Worm (Caenorhabditis elegans) whole organism, L1 larva: ENCODE results near the gene athp-2.

ENCODE experiments used
- C16A3.4 ChIP-seq: fragments of 150-350 bp; optimal IDR thresholded peaks from 2 replicates; lab custom pipeline; 2014; ENCODE audit warnings: missing biosample characterization, missing genetic modification characterization
- C34B4.2 ChIP-seq: sonication (generic microtip); optimal IDR thresholded peaks from 2 replicates; lab custom pipeline; 2017; ENCODE audit warnings: mild to moderate bottlenecking, missing genetic modification characterization, missing compliant biosample characterization
- Y116A8C.19 ChIP-seq: sonication (generic microtip); optimal IDR thresholded peaks from 2 replicates; lab custom pipeline; 2016; ENCODE audit warnings: missing compliant biosample characterization, missing genetic modification characterization, borderline replicate concordance
- aly-2 ChIP-seq: fragments of 150-350 bp; optimal IDR thresholded peaks from 2 replicates; lab custom pipeline; 2014; ENCODE audit warnings: missing biosample characterization, missing genetic modification characterization
- ama-1 ChIP-seq: fragments of 150-350 bp; optimal IDR thresholded peaks from 2 replicates; lab custom pipeline; 2014
- blmp-1 ChIP-seq: fragments of 150-350 bp; optimal IDR thresholded peaks from 2 replicates; lab custom pipeline; 2014; ENCODE audit warnings: missing biosample characterization, missing genetic modification characterization
- ceh-63 ChIP-seq: fragments of 200-800 bp; sonication (Bioruptor generic); optimal IDR thresholded peaks from 2 replicates; lab custom pipeline; 2018; ENCODE audit warnings: mild to moderate bottlenecking, missing genetic modification characterization, missing compliant biosample characterization
- ceh-8 ChIP-seq: fragments of 200-800 bp; sonication (Bioruptor generic); optimal IDR thresholded peaks from 2 replicates; lab custom pipeline; 2018; ENCODE audit warnings: mild to moderate bottlenecking, missing genetic modification characterization, moderate library complexity, missing compliant biosample characterization
- ceh-82 ChIP-seq, 3 experiments: fragments of 150-350 bp in 1 of 3; sonication (generic microtip) in 2 of 3; optimal IDR thresholded peaks; 2 replicates each; lab custom pipeline; 2014 to 2017; ENCODE audit warnings: missing biosample characterization in 3 of 3, missing genetic modification characterization in 3 of 3
- ceh-88 ChIP-seq: fragments of 200-800 bp; sonication (Bioruptor generic); IDR thresholded peaks from 2 replicates; pipeline ENCODE4 v1.3.6; 2022; ENCODE audit warnings: missing genetic modification characterization, missing compliant biosample characterization
- ces-1 ChIP-seq: fragments of 150-350 bp; optimal IDR thresholded peaks from 2 replicates; lab custom pipeline; 2014; ENCODE audit warnings: missing biosample characterization, missing genetic modification reagents, missing genetic modification characterization
- egl-13 ChIP-seq: sonication (generic microtip); optimal IDR thresholded peaks from 2 replicates; lab custom pipeline; 2016; ENCODE audit warnings: missing genotype, missing genetic modification reagents, missing genetic modification characterization, missing compliant biosample characterization
- egl-27 ChIP-seq, 2 experiments: fragments of 150-350 bp in 1 of 2; sonication (generic microtip); optimal IDR thresholded peaks; 3 replicates each; lab custom pipeline; 2017 to 2018; ENCODE audit warnings: missing biosample characterization in 2 of 2, missing genetic modification characterization in 2 of 2, missing genetic modification reagents in 2 of 2
- elt-3 ChIP-seq, 6 experiments: fragments of 150-350 bp in 1 of 6; sonication (generic microtip); optimal IDR thresholded peaks; 2 replicates each; lab custom pipeline; 2017 to 2018; ENCODE audit warnings: missing biosample characterization in 6 of 6, missing genetic modification characterization in 6 of 6, inconsistent platforms in 1 of 6
- fkh-4 ChIP-seq: sonication (generic microtip); optimal IDR thresholded peaks from 2 replicates; lab custom pipeline; 2016; ENCODE audit warnings: missing compliant biosample characterization, missing genetic modification characterization, borderline replicate concordance
- hlh-17 ChIP-seq: fragments of 200-800 bp; sonication (Bioruptor generic); optimal IDR thresholded peaks from 2 replicates; lab custom pipeline; 2018; ENCODE audit warnings: missing genetic modification characterization, mild to moderate bottlenecking, missing compliant biosample characterization, moderate library complexity, borderline replicate concordance
- hpl-2 ChIP-seq: fragments of 150-350 bp; optimal IDR thresholded peaks from 2 replicates; lab custom pipeline; 2014; ENCODE audit warnings: missing biosample characterization, missing genetic modification reagents, missing genetic modification characterization
- irx-1 ChIP-seq: sonication (generic microtip); optimal IDR thresholded peaks from 2 replicates; lab custom pipeline; 2016; ENCODE audit warnings: missing genetic modification characterization, missing compliant biosample characterization
- lin-15B ChIP-seq: fragments of 150-350 bp; sonication (generic microtip); optimal IDR thresholded peaks from 3 replicates; lab custom pipeline; 2014; ENCODE audit warnings: missing biosample characterization, missing genetic modification characterization
- lir-3 ChIP-seq: sonication (generic microtip); optimal IDR thresholded peaks from 2 replicates; lab custom pipeline; 2016; ENCODE audit warnings: mild to moderate bottlenecking, missing genetic modification characterization, moderate library complexity, missing compliant biosample characterization; ENCODE audit not compliant: poor library complexity
- mdl-1 ChIP-seq, 2 experiments: fragments of 150-350 bp; optimal IDR thresholded peaks; 2 replicates each; lab custom pipeline; 2014 to 2017; ENCODE audit warnings: missing biosample characterization in 2 of 2, missing genetic modification characterization in 2 of 2, inconsistent platforms in 1 of 2
- mef-2 ChIP-seq: fragments of 150-350 bp; optimal IDR thresholded peaks from 2 replicates; lab custom pipeline; 2014; ENCODE audit warnings: missing biosample characterization, missing genetic modification characterization
- nhr-11 ChIP-seq: fragments of 150-350 bp; optimal IDR thresholded peaks from 2 replicates; lab custom pipeline; 2014; ENCODE audit warnings: missing biosample characterization, missing genetic modification characterization
- nhr-12 ChIP-seq: sonication (generic microtip); optimal IDR thresholded peaks from 2 replicates; lab custom pipeline; 2017; ENCODE audit warnings: missing biosample characterization, missing genetic modification characterization
- nhr-20 ChIP-seq: sonication (generic microtip); optimal IDR thresholded peaks from 2 replicates; lab custom pipeline; 2016; ENCODE audit warnings: mild to moderate bottlenecking, missing genetic modification characterization, missing compliant biosample characterization
- nhr-28 ChIP-seq: fragments of 150-350 bp; optimal IDR thresholded peaks from 2 replicates; lab custom pipeline; 2014; ENCODE audit warnings: missing biosample characterization, missing genetic modification characterization
- nhr-71 ChIP-seq: sonication (generic microtip); optimal IDR thresholded peaks from 2 replicates; lab custom pipeline; 2016; ENCODE audit warnings: mild to moderate bottlenecking, missing genetic modification characterization, moderate library complexity, missing compliant biosample characterization
- nhr-76 ChIP-seq: sonication (generic microtip); optimal IDR thresholded peaks from 2 replicates; lab custom pipeline; 2017; ENCODE audit warnings: missing biosample characterization, missing genetic modification characterization
- nhr-85 ChIP-seq: sonication (generic microtip); peaks from one replicate; lab custom pipeline; 2016; ENCODE audit warnings: missing genetic modification characterization, inconsistent platforms, missing compliant biosample characterization
- pag-3 ChIP-seq: sonication (generic microtip); optimal IDR thresholded peaks from 2 replicates; lab custom pipeline; 2017; ENCODE audit warnings: missing genetic modification characterization, mild to moderate bottlenecking, missing compliant biosample characterization, antibody characterized with exemption, borderline replicate concordance; ENCODE audit not compliant: insufficient read depth
- pqm-1 ChIP-seq: sonication (generic microtip); optimal IDR thresholded peaks from 3 replicates; lab custom pipeline; 2017; ENCODE audit warnings: missing biosample characterization, missing genetic modification characterization
- rnt-1 ChIP-seq: sonication (generic microtip); optimal IDR thresholded peaks from 2 replicates; lab custom pipeline; 2016; ENCODE audit warnings: mild to moderate bottlenecking, missing genetic modification characterization, moderate library complexity, missing compliant biosample characterization
- snpc-4 ChIP-seq: fragments of 150-350 bp; optimal IDR thresholded peaks from 2 replicates; lab custom pipeline; 2014; ENCODE audit warnings: missing biosample characterization, missing genetic modification characterization
- sox-4 ChIP-seq: sonication (generic microtip); optimal IDR thresholded peaks from 2 replicates; lab custom pipeline; 2016; ENCODE audit warnings: missing genetic modification characterization, missing compliant biosample characterization
- sptf-1 ChIP-seq: fragments of 150-350 bp; optimal IDR thresholded peaks from 2 replicates; lab custom pipeline; 2014; ENCODE audit warnings: missing biosample characterization, missing genetic modification characterization
- tbx-2 ChIP-seq: sonication (generic microtip); optimal IDR thresholded peaks from 2 replicates; lab custom pipeline; 2016; ENCODE audit warnings: missing genetic modification characterization, missing compliant biosample characterization
- tlp-1 ChIP-seq: fragments of 150-350 bp; optimal IDR thresholded peaks from 2 replicates; lab custom pipeline; 2014; ENCODE audit warnings: missing biosample characterization, missing genetic modification characterization
- unc-86 ChIP-seq: sonication (generic microtip); optimal IDR thresholded peaks from 2 replicates; lab custom pipeline; 2016; ENCODE audit warnings: missing genetic modification characterization, missing compliant biosample characterization
- unc-98 ChIP-seq: fragments of 200-800 bp; sonication (Bioruptor generic); IDR thresholded peaks from 2 replicates; pipeline ENCODE4 v1.3.6; 2022; ENCODE audit warnings: missing genetic modification characterization, missing compliant biosample characterization
- vab-15 ChIP-seq: sonication (generic microtip); optimal IDR thresholded peaks from 2 replicates; lab custom pipeline; 2017; ENCODE audit warnings: missing genotype, mild to moderate bottlenecking, missing genetic modification characterization, missing compliant biosample characterization
- zip-4 ChIP-seq: fragments of 200-800 bp; sonication (Bioruptor generic); optimal IDR thresholded peaks from 2 replicates; lab custom pipeline; 2018; ENCODE audit warnings: mild to moderate bottlenecking, missing genetic modification characterization, moderate library complexity, missing compliant biosample characterization
- ztf-11 ChIP-seq, 2 experiments: sonication (generic microtip); optimal IDR thresholded peaks; 2 replicates each; lab custom pipeline; 2016 to 2017; ENCODE audit warnings: missing genetic modification characterization in 2 of 2, missing biosample characterization in 1 of 2, missing compliant biosample characterization in 1 of 2

The athp-2 gene

ce11 chrII:4299227-4299703 is 40.7 kb upstream of the athp-2 start, which contains the start of gene sco-1 (continued):
- TF ChIP-seq lin-15B (tag; lab: Kevin White, UChicago): peak; percentile 95
- TF ChIP-seq C16A3.4: peak; percentile 93
- peak; percentile 96 for TF ChIP-seq ceh-8 (GFP tag; lab: Kevin White, UChicago)
- peak; percentile 97 to 98 (median 98) for TF ChIP-seq ceh-82 (tag; optimal IDR thresholded peaks at IDR 0.05; lab: Kevin White, UChicago)
- peak; percentile 99 for TF ChIP-seq fkh-4 (tag; lab: Kevin White, UChicago)
- peak in 1 of 2 experiments; percentile 98 for TF ChIP-seq ztf-11 (tag; optimal IDR thresholded peaks at IDR 0.05; lab: Kevin White, UChicago)
- peak; percentile 79 for TF ChIP-seq blmp-1
- TF ChIP-seq rnt-1 (tag; lab: Kevin White, UChicago): peak; percentile 100
- peak; percentile 33 for TF ChIP-seq ces-1 (GFP tag; lab: Kevin White, UChicago)
- TF ChIP-seq, all 84 proteins: peak for 75

ce11 chrII:4301307-4301706 is 38.7 kb upstream of the athp-2 start, which contains the start of gene gtf-2F1:
Gene gtf-2F1 (plus strand): TSS chrII:4301607.
- TF ChIP-seq ama-1 (lab: Kevin White, UChicago) (no peak), ceh-88 (GFP tag; lab: Robert Waterston, UW) (no peak), vab-15 (tag; lab: Kevin White, UChicago) (no peak), unc-86 (tag; lab: Kevin White, UChicago) (no peak), pag-3 (tag; lab: Kevin White, UChicago) (no peak), nhr-71 (no peak), aly-2 (no peak), elt-3 (tag; optimal IDR thresholded peaks at IDR 0.05; lab: Kevin White, UChicago) (no peak), hlh-17 (GFP tag; lab: Kevin White, UChicago) (no peak), egl-13 (tag; lab: Kevin White, UChicago) (no peak), pqm-1 (no peak), nhr-85 (no peak), lir-3 (no peak), tlp-1 (no peak), Y116A8C.19 (no peak), hpl-2 (GFP tag; lab: Kevin White, UChicago) (no peak)

ce11 chrII:4306921-4307630 is 32.9 kb upstream of the athp-2 start, which contains the start of gene Y52E8A.3:
Gene Y52E8A.3 (minus strand): TSS chrII:4306971.
- TF ChIP-seq pqm-1 (no peak), lir-3 (no peak), egl-27 (tag; optimal IDR thresholded peaks at IDR 0.05; lab: Kevin White, UChicago) (no peak), C34B4.2 (tag; lab: Kevin White, UChicago) (no peak), mdl-1 (tag; optimal IDR thresholded peaks at IDR 0.05; lab: Kevin White, UChicago) (no peak), mef-2 (tag; lab: Kevin White, UChicago) (no peak), nhr-12 (tag; lab: Kevin White, UChicago) (no peak), nhr-28 (no peak), nhr-76 (tag; lab: Kevin White, UChicago) (no peak), ceh-63 (GFP tag; lab: Kevin White, UChicago) (no peak)

- TF ChIP-seq tlp-1: no peak
These were observed 27.9 kb upstream of the athp-2 start, which contains the start of gene plep-1 for ce11 chrII:4312115-4312514. Gene plep-1 (minus strand): TSS chrII:4312215.

ce11 chrII:4316011-4316410 is 24.0 kb upstream of the athp-2 start, which contains the start of gene srw-40:
Gene srw-40 (minus strand): TSS chrII:4316111.
- TF ChIP-seq snpc-4 (tag; lab: Kevin White, UChicago): no peak
- TF ChIP-seq sox-4: no peak
- TF ChIP-seq tbx-2 (tag; lab: Kevin White, UChicago): no peak
- TF ChIP-seq aly-2: no peak
- TF ChIP-seq mdl-1 (tag; optimal IDR thresholded peaks at IDR 0.05; lab: Kevin White, UChicago): no peak
- TF ChIP-seq irx-1 (tag; lab: Kevin White, UChicago): no peak
- no peak for TF ChIP-seq nhr-11 (tag; lab: Kevin White, UChicago)
- no peak for TF ChIP-seq zip-4
- TF ChIP-seq ztf-11 (tag; optimal IDR thresholded peaks at IDR 0.05; lab: Kevin White, UChicago): no peak
- TF ChIP-seq sptf-1 (tag; lab: Kevin White, UChicago): no peak
- no peak for TF ChIP-seq unc-98
- TF ChIP-seq nhr-20: no peak
